Worm (Caenorhabditis elegans) whole organism, young adult: Measurements from ENCODE around the gene F58F12.4.

ENCODE experiments used
- B0019.2 ChIP-seq: fragments of 200-800 bp; sonication (Bioruptor generic); conservative IDR thresholded peaks from 2 replicates; pipeline ENCODE4 v1.3.6; 2022; ENCODE audit warnings: missing genetic modification reagents, missing genetic modification characterization, missing compliant biosample characterization
- B0261.1 ChIP-seq: sonication (generic microtip); optimal IDR thresholded peaks from 2 replicates; lab custom pipeline; 2016; ENCODE audit warnings: mild to moderate bottlenecking, missing genetic modification characterization, moderate library complexity, missing compliant biosample characterization
- C17E4.6 ChIP-seq: fragments of 200-800 bp; sonication (Bioruptor generic); IDR thresholded peaks from 2 replicates; pipeline ENCODE4 v1.3.6; 2022; ENCODE audit warnings: missing genetic modification reagents, missing genetic modification characterization, missing compliant biosample characterization
- F23B12.7 ChIP-seq: sonication (generic microtip); optimal IDR thresholded peaks from 2 replicates; lab custom pipeline; 2017; ENCODE audit warnings: missing genetic modification characterization, mild to moderate bottlenecking, missing compliant biosample characterization, antibody characterized with exemption, moderate library complexity; ENCODE audit not compliant: insufficient read depth
- F37B4.10 ChIP-seq: fragments of 200-800 bp; sonication (Bioruptor generic); IDR thresholded peaks from 2 replicates; pipeline ENCODE4 v1.3.6; 2022; ENCODE audit warnings: missing genetic modification characterization, missing compliant biosample characterization
- F49E8.2 ChIP-seq: sonication (generic microtip); optimal IDR thresholded peaks from 3 replicates; lab custom pipeline; 2017; ENCODE audit warnings: missing genetic modification characterization, mild to moderate bottlenecking, missing compliant biosample characterization, antibody characterized with exemption, moderate library complexity; ENCODE audit not compliant: insufficient read depth
- Y79H2A.3 ChIP-seq: fragments of 200-800 bp; sonication (Bioruptor generic); conservative IDR thresholded peaks from 2 replicates; pipeline ENCODE4 v1.3.6; 2022; ENCODE audit warnings: missing genetic modification reagents, missing genetic modification characterization, missing compliant biosample characterization
- athp-1 ChIP-seq: sonication (generic microtip); optimal IDR thresholded peaks from 2 replicates; lab custom pipeline; 2017; ENCODE audit warnings: mild to moderate bottlenecking, missing genetic modification characterization, missing compliant biosample characterization
- attf-3 ChIP-seq: fragments of 200-800 bp; sonication (Bioruptor generic); conservative IDR thresholded peaks from 2 replicates; pipeline ENCODE4 v1.3.6; 2022; ENCODE audit warnings: missing genetic modification reagents, missing genetic modification characterization, missing compliant biosample characterization
- attf-5 ChIP-seq: fragments of 200-800 bp; sonication (Bioruptor generic); optimal IDR thresholded peaks from 2 replicates; lab custom pipeline; 2018; ENCODE audit warnings: mild to moderate bottlenecking, missing genetic modification characterization, missing compliant biosample characterization
- ceh-27 ChIP-seq: fragments of 200-800 bp; sonication (Bioruptor generic); optimal IDR thresholded peaks from 2 replicates; lab custom pipeline; 2018; ENCODE audit warnings: mild to moderate bottlenecking, missing genetic modification characterization, moderate library complexity, missing compliant biosample characterization
- ceh-58 ChIP-seq: fragments of 200-800 bp; sonication (Bioruptor generic); IDR thresholded peaks from 2 replicates; pipeline ENCODE4 v1.3.6; 2022; ENCODE audit warnings: missing genetic modification characterization, missing compliant biosample characterization
- die-1 ChIP-seq: sonication (generic microtip); optimal IDR thresholded peaks from 2 replicates; lab custom pipeline; 2016; ENCODE audit warnings: missing genotype, mild to moderate bottlenecking, missing genetic modification characterization, missing compliant biosample characterization
- dox-1 ChIP-seq: fragments of 200-800 bp; sonication (Bioruptor generic); IDR thresholded peaks from 2 replicates; pipeline ENCODE4 v1.3.6; 2022; ENCODE audit warnings: missing genetic modification reagents, missing genetic modification characterization, missing compliant biosample characterization
- dpl-1 ChIP-seq: fragments of 150-350 bp; optimal IDR thresholded peaks from 2 replicates; lab custom pipeline; 2014; ENCODE audit warnings: missing biosample characterization, missing genetic modification reagents, missing genetic modification characterization
- fkh-3 ChIP-seq: sonication (generic microtip); optimal IDR thresholded peaks from 2 replicates; lab custom pipeline; 2016; ENCODE audit warnings: mild to moderate bottlenecking, missing genetic modification characterization, missing compliant biosample characterization
- hsf-1 ChIP-seq: fragments of 200-800 bp; sonication (Bioruptor generic); IDR thresholded peaks from 2 replicates; pipeline ENCODE4 v1.3.6; 2022; ENCODE audit warnings: missing genetic modification reagents, missing genetic modification characterization, missing compliant biosample characterization
- lin-26 ChIP-seq: fragments of 200-800 bp; sonication (Bioruptor generic); IDR thresholded peaks from 2 replicates; pipeline ENCODE4 v1.3.6; 2022; ENCODE audit warnings: missing genetic modification reagents, missing genetic modification characterization, missing compliant biosample characterization
- lin-35 ChIP-seq, 3 experiments: fragments of 150-350 bp in 2 of 3; sonication (generic microtip) in 1 of 3; optimal IDR thresholded peaks; 2 replicates each; lab custom pipeline; 2014 to 2018; ENCODE audit warnings: missing biosample characterization in 3 of 3, missing genetic modification characterization in 3 of 3, missing genetic modification reagents in 3 of 3
- lin-54 ChIP-seq: fragments of 200-800 bp; sonication (Bioruptor generic); optimal IDR thresholded peaks from 2 replicates; lab custom pipeline; 2018; ENCODE audit warnings: mild to moderate bottlenecking, missing genetic modification characterization, missing compliant biosample characterization
- lsl-1 ChIP-seq: fragments of 200-800 bp; sonication (Bioruptor generic); optimal IDR thresholded peaks from 2 replicates; lab custom pipeline; 2018; ENCODE audit warnings: mild to moderate bottlenecking, missing genetic modification characterization, moderate library complexity, missing compliant biosample characterization
- lsy-27 ChIP-seq: sonication (generic microtip); optimal IDR thresholded peaks from 2 replicates; lab custom pipeline; 2017; ENCODE audit warnings: missing genetic modification characterization, mild to moderate bottlenecking, missing compliant biosample characterization, antibody characterized with exemption, missing genotype, borderline replicate concordance; ENCODE audit not compliant: insufficient read depth
- madf-3 ChIP-seq: fragments of 200-800 bp; sonication (Bioruptor generic); IDR thresholded peaks from 2 replicates; pipeline ENCODE4 v1.3.6; 2022; ENCODE audit warnings: missing genetic modification reagents, missing genetic modification characterization, missing compliant biosample characterization
- madf-6 ChIP-seq: fragments of 200-800 bp; sonication (Bioruptor generic); IDR thresholded peaks from 2 replicates; pipeline ENCODE4 v1.3.6; 2022; ENCODE audit warnings: missing genetic modification reagents, missing genetic modification characterization, missing compliant biosample characterization
- mes-4 ChIP-seq: sonication (generic microtip); optimal IDR thresholded peaks from 2 replicates; lab custom pipeline; 2016; ENCODE audit warnings: missing genotype, missing genetic modification characterization, missing compliant biosample characterization
- nhr-80 ChIP-seq: sonication (generic microtip); optimal IDR thresholded peaks from 2 replicates; lab custom pipeline; 2016; ENCODE audit warnings: missing genetic modification characterization, missing compliant biosample characterization
- rcor-1 ChIP-seq: fragments of 200-800 bp; sonication (Bioruptor generic); IDR thresholded peaks from 2 replicates; pipeline ENCODE4 v1.3.6; 2022; ENCODE audit warnings: missing genetic modification reagents, missing genetic modification characterization, missing compliant biosample characterization
- rpc-1 ChIP-seq, 2 experiments: fragments of 150-350 bp in 1 of 2; sonication (generic microtip) in 1 of 2; optimal IDR thresholded peaks; 2 replicates each; lab custom pipeline; 2014 to 2018; ENCODE audit warnings: missing biosample characterization in 1 of 2, missing genetic modification characterization in 1 of 2, missing genetic modification reagents in 1 of 2, missing genotype in 1 of 2
- snpc-1.3 ChIP-seq: sonication (generic microtip); optimal IDR thresholded peaks from 2 replicates; lab custom pipeline; 2017; ENCODE audit warnings: missing genetic modification characterization, mild to moderate bottlenecking, missing compliant biosample characterization, antibody characterized with exemption, moderate library complexity, missing genotype, missing genetic modification reagents; ENCODE audit not compliant: insufficient read depth
- snpc-3.4 ChIP-seq: sonication (generic microtip); optimal IDR thresholded peaks from 2 replicates; lab custom pipeline; 2017; ENCODE audit warnings: missing genetic modification characterization, mild to moderate bottlenecking, missing compliant biosample characterization, antibody characterized with exemption, moderate library complexity, missing genotype, missing genetic modification reagents
- snpc-4 ChIP-seq, 5 experiments: fragments of 150-350 bp in 1 of 5; sonication (generic microtip) in 4 of 5; optimal IDR thresholded peaks; 2 replicates each; lab custom pipeline; 2014 to 2018; ENCODE audit warnings: missing genetic modification characterization in 5 of 5, missing biosample characterization in 3 of 5, antibody characterized with exemption in 2 of 5, mild to moderate bottlenecking in 2 of 5, missing compliant biosample characterization in 2 of 5, missing genotype in 2 of 5, moderate library complexity in 2 of 5, missing genetic modification reagents in 1 of 5
- tbp1 ChIP-seq: fragments of 200-800 bp; sonication (Bioruptor generic); optimal IDR thresholded peaks from 2 replicates; lab custom pipeline; 2018; ENCODE audit warnings: mild to moderate bottlenecking, missing genetic modification characterization, missing compliant biosample characterization
- tbx-9 ChIP-seq: sonication (generic microtip); optimal IDR thresholded peaks from 2 replicates; lab custom pipeline; 2016; ENCODE audit warnings: borderline replicate concordance, missing genetic modification characterization, inconsistent platforms, missing compliant biosample characterization
- ztf-18 ChIP-seq: sonication (generic microtip); optimal IDR thresholded peaks from 2 replicates; lab custom pipeline; 2016; ENCODE audit warnings: missing genotype, mild to moderate bottlenecking, missing genetic modification characterization, missing compliant biosample characterization

The F58F12.4 gene

DNA sequence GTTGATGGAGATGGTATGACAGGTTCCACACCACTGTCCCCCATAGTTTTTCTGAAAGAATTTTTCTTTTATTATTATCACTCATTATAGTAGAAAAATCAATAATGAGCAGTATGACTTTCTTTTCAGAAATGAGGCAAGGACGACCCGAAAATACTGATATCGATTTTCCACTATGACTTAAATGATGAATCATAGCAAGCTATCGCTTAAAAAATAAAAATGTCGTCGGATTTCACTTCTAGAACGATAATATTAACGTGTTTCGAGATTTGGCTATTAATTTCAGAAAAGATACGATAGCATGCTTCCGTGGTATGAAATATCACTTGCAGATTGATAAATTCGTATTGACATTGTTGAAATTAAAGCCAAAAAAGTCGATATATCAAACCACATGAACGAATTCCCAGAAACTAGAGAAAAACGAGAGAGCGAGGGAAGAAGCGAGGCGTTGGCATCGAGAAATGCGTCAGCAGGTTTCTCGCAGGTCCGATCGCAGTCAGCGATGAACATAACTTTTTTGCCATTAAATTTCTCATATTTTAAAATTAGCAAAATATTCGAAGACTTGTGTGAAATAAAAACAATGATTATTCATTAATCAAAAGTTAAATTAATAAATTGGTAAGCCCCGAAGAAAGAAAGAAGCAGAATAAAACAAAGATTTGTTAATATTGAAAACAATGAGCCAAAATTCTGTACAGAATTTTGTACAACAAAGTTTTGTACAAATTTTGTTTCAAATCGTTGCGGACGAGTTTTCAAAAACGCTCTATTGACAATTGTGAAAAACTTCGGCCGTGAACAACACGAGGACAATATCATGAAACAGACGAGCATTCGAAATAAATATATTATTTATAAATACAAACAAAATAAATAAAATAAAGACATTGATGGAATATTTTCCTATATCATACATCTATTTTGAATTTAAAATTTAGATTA is 30.9 kb upstream of the F58F12.4 start, which contains the start of gene C32D5.11 (continued):
- TF ChIP-seq dox-1 (peak; percentile 65), B0019.2 (GFP tag; lab: Robert Waterston, UW) (no peak), rcor-1 (GFP tag; lab: Robert Waterston, UW) (no peak), snpc-4 (GFP tag; optimal IDR thresholded peaks at IDR 0.05; lab: Kevin White, UChicago) (no peak), snpc-4 (tag; optimal IDR thresholded peaks at IDR 0.05; lab: Kevin White, UChicago) (no peak), lsl-1 (GFP tag; lab: Kevin White, UChicago) (peak; percentile 53), lin-35 (GFP tag; optimal IDR thresholded peaks at IDR 0.05; lab: Kevin White, UChicago) (peak in 1 of 3 experiments; percentile 72), F37B4.10 (no peak), attf-3 (GFP tag; lab: Robert Waterston, UW) (no peak), ztf-18 (tag; lab: Kevin White, UChicago) (peak; percentile 92), tbp1 (peak; percentile 16), Y79H2A.3 (no peak), attf-5 (peak; percentile 83), mes-4 (tag; lab: Kevin White, UChicago) (no peak), tbx-9 (no peak), ceh-27 (GFP tag; lab: Kevin White, UChicago) (peak; percentile 31), C17E4.6 (no peak), lsy-27 (tag; lab: Kevin White, UChicago) (no peak)

ce11 chrII:6358232-6358631 is 28.3 kb upstream of the F58F12.4 start:
- TF ChIP-seq snpc-3.4 (tag; lab: Kevin White, UChicago) (peak; percentile 37), F23B12.7 (peak; percentile 54), lin-54 (GFP tag; lab: Kevin White, UChicago) (peak; percentile 37), lin-26 (GFP tag; lab: Robert Waterston, UW) (peak; percentile 66), hsf-1 (0 out of 2 replicates have a peak, but pooled peaks have one; percentile 30), athp-1 (tag; lab: Kevin White, UChicago) (peak; percentile 50), nhr-80 (tag; lab: Kevin White, UChicago) (no peak), B0261.1 (tag; lab: Kevin White, UChicago) (peak; percentile 52), fkh-3 (no peak), snpc-1.3 (tag; lab: Kevin White, UChicago) (peak; percentile 28), madf-3 (no peak), die-1 (peak; percentile 25), F49E8.2 (tag; lab: Kevin White, UChicago) (peak; percentile 35), madf-6 (GFP tag; lab: Robert Waterston, UW) (peak; percentile 49; the same call in 1 of the 2 replicates), rpc-1 (optimal IDR thresholded peaks at IDR 0.05; lab: Kevin White, UChicago) (peak; percentile 56), rpc-1 (tag; optimal IDR thresholded peaks at IDR 0.05; lab: Kevin White, UChicago) (peak; percentile 78), tbp1 (peak; percentile 83), ceh-58 (GFP tag; lab: Robert Waterston, UW) (0 out of 2 replicates have a peak, but pooled peaks have one; percentile 93), dpl-1 (GFP tag; lab: Kevin White, UChicago) (no peak)
